Worm (Caenorhabditis elegans) whole organism, late embryonic: ENCODE data around the gene K02E2.6.

Experiments
- K02D7.2 ChIP-seq: sonication (generic microtip); optimal IDR thresholded peaks from 2 replicates; lab custom pipeline; 2017; ENCODE audit warnings: mild to moderate bottlenecking, missing genetic modification characterization, missing compliant biosample characterization
- K09A11.1 ChIP-seq: sonication (generic microtip); optimal IDR thresholded peaks from 2 replicates; lab custom pipeline; 2017; ENCODE audit warnings: antibody characterized with exemption, mild to moderate bottlenecking, missing genetic modification characterization, missing compliant biosample characterization; ENCODE audit not compliant: insufficient read depth
- ama-1 ChIP-seq: fragments of 150-350 bp; optimal IDR thresholded peaks from 2 replicates; lab custom pipeline; 2014
- ceh-14 ChIP-seq: sonication (generic microtip); optimal IDR thresholded peaks from 2 replicates; lab custom pipeline; 2016; ENCODE audit warnings: missing genotype, missing genetic modification characterization, missing compliant biosample characterization
- ceh-19 ChIP-seq: fragments of 200-800 bp; sonication (Bioruptor generic); optimal IDR thresholded peaks from 2 replicates; lab custom pipeline; 2018; ENCODE audit warnings: mild to moderate bottlenecking, missing genetic modification characterization, missing compliant biosample characterization
- nhr-11 ChIP-seq: fragments of 150-350 bp; optimal IDR thresholded peaks from 2 replicates; lab custom pipeline; 2014; ENCODE audit warnings: missing biosample characterization, missing genetic modification characterization
- pha-4 ChIP-seq: fragments of 150-350 bp; optimal IDR thresholded peaks from 2 replicates; lab custom pipeline; 2018; ENCODE audit warnings: missing biosample characterization, missing genetic modification reagents, missing genetic modification characterization
- sdc-2 ChIP-seq: sonication (generic microtip); optimal IDR thresholded peaks from 2 replicates; lab custom pipeline; 2016; ENCODE audit warnings: missing genotype, missing genetic modification characterization, missing compliant biosample characterization
- unc-42 ChIP-seq: sonication (generic microtip); optimal IDR thresholded peaks from 2 replicates; lab custom pipeline; 2016; ENCODE audit warnings: missing genotype, missing genetic modification characterization, missing compliant biosample characterization

DNA sequence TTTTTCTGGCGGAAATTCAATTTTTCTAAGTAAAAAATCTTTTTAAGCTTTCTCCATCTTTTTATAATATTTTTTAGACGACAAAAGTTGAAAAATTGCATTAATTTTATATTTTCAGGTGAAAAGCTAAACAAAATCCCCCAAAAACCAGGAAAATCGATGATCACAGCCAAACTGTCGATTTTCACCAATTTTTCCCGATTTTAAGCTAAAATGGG lies 44.7 kb downstream of the K02E2.6 start, which contains the start of the genes fce-2 and F48F5.8:
- TF ChIP-seq sdc-2 (tag; lab: Kevin White, UChicago) (no peak), unc-42 (tag; lab: Kevin White, UChicago) (no peak), ceh-14 (tag; lab: Kevin White, UChicago) (no peak), K09A11.1 (tag; lab: Kevin White, UChicago) (no peak), ama-1 (lab: Kevin White, UChicago) (no peak), K02D7.2 (tag; lab: Kevin White, UChicago) (no peak), pha-4 (no peak), ceh-19 (GFP tag; lab: Kevin White, UChicago) (no peak), nhr-11 (tag; lab: Kevin White, UChicago) (no peak)
